Fruit fly (Drosophila melanogaster) whole organism, embryonic: Measurements from ENCODE around the gene CG15382.

Experiments
- Adf1 ChIP-seq: fragments of 200-800 bp; sonication (Bioruptor generic); IDR thresholded peaks from 2 replicates; pipeline ENCODE4 v1.3.6; 2022; ENCODE audit warnings: missing biosample characterization, missing genetic modification characterization
- Aef1 ChIP-seq: fragments of 200-800 bp; sonication (Bioruptor generic); IDR thresholded peaks from 3 replicates; pipeline ENCODE4 v1.3.6; 2022; ENCODE audit warnings: missing biosample characterization, missing genetic modification characterization
- Blimp-1 ChIP-seq: fragments of 200-800 bp; sonication (Bioruptor generic); optimal IDR thresholded peaks from 3 replicates; lab custom pipeline; 2018; ENCODE audit warnings: missing biosample characterization, missing genetic modification characterization, mild to moderate bottlenecking, moderate library complexity, missing genetic modification reagents
- CG10209 ChIP-seq: fragments of 200-800 bp; sonication (Bioruptor generic); optimal IDR thresholded peaks from 3 replicates; lab custom pipeline; 2017; ENCODE audit warnings: missing biosample characterization, mild to moderate bottlenecking, missing genetic modification characterization, missing genetic modification reagents
- CG1024 ChIP-seq: fragments of 200-800 bp; sonication (Bioruptor generic); IDR thresholded peaks from 2 replicates; pipeline ENCODE4 v1.3.6; 2022; ENCODE audit warnings: missing biosample characterization, missing genetic modification characterization
- CG10366 ChIP-seq: fragments of 200-800 bp; sonication (Bioruptor generic); IDR thresholded peaks from 2 replicates; pipeline ENCODE4 v1.3.6; 2022; ENCODE audit warnings: missing biosample characterization, missing genetic modification characterization
- CG11696 ChIP-seq: fragments of 200-800 bp; sonication (Bioruptor generic); IDR thresholded peaks from 2 replicates; pipeline ENCODE4 v1.3.6; 2022; ENCODE audit warnings: missing biosample characterization, missing genetic modification characterization
- CG12219 ChIP-seq: fragments of 200-800 bp; sonication (Bioruptor generic); optimal IDR thresholded peaks from 3 replicates; lab custom pipeline; 2018; ENCODE audit warnings: missing biosample characterization, mild to moderate bottlenecking, missing genetic modification characterization
- CG12391 ChIP-seq: fragments of 200-800 bp; sonication (Bioruptor generic); optimal IDR thresholded peaks from 3 replicates; lab custom pipeline; 2018; ENCODE audit warnings: missing biosample characterization, mild to moderate bottlenecking, missing genetic modification characterization, moderate library complexity
- CG12744 ChIP-seq: fragments of 200-800 bp; sonication (Bioruptor generic); optimal IDR thresholded peaks from 2 replicates; lab custom pipeline; 2016; ENCODE audit warnings: missing biosample characterization, missing genetic modification characterization
- CG12769 ChIP-seq: fragments of 200-800 bp; sonication (Bioruptor generic); optimal IDR thresholded peaks from 2 replicates; lab custom pipeline; 2019; ENCODE audit warnings: missing biosample characterization, mild to moderate bottlenecking, missing genetic modification characterization, moderate library complexity
- CG15479 ChIP-seq: fragments of 200-800 bp; sonication (Bioruptor generic); optimal IDR thresholded peaks from 3 replicates; lab custom pipeline; 2019; ENCODE audit warnings: missing biosample characterization, mild to moderate bottlenecking, missing genetic modification characterization, moderate library complexity
- CG1603 ChIP-seq: fragments of 200-800 bp; sonication (Bioruptor generic); optimal IDR thresholded peaks from 2 replicates; lab custom pipeline; 2019; ENCODE audit warnings: missing biosample characterization, mild to moderate bottlenecking, missing genetic modification characterization, moderate library complexity
- CG16815 ChIP-seq: fragments of 200-800 bp; sonication (Bioruptor generic); optimal IDR thresholded peaks from 3 replicates; lab custom pipeline; 2017; ENCODE audit warnings: missing biosample characterization, mild to moderate bottlenecking, missing genetic modification characterization
- CG16863 ChIP-seq: fragments of 200-800 bp; sonication (Bioruptor generic); optimal IDR thresholded peaks from 3 replicates; lab custom pipeline; 2016; ENCODE audit warnings: missing biosample characterization, missing genetic modification characterization
- CG17186 ChIP-seq: fragments of 200-800 bp; sonication (Bioruptor generic); optimal IDR thresholded peaks from 3 replicates; lab custom pipeline; 2017; ENCODE audit warnings: missing biosample characterization, missing genetic modification reagents, missing genetic modification characterization
- CG17361 ChIP-seq: fragments of 200-800 bp; sonication (Bioruptor generic); IDR thresholded peaks from 3 replicates; pipeline ENCODE4 v1.3.6; 2022; ENCODE audit warnings: missing biosample characterization, missing genetic modification characterization
- CG18619 ChIP-seq: fragments of 200-800 bp; sonication (Bioruptor generic); optimal IDR thresholded peaks from 3 replicates; lab custom pipeline; 2017; ENCODE audit warnings: missing biosample characterization, mild to moderate bottlenecking, missing genetic modification characterization
- CG18764 ChIP-seq: fragments of 200-800 bp; sonication (Bioruptor generic); optimal IDR thresholded peaks from 3 replicates; lab custom pipeline; 2016; ENCODE audit warnings: missing biosample characterization, missing genetic modification characterization
- CG2116 ChIP-seq: fragments of 200-800 bp; sonication (Bioruptor generic); optimal IDR thresholded peaks from 3 replicates; lab custom pipeline; 2018; ENCODE audit warnings: missing biosample characterization, mild to moderate bottlenecking, missing genetic modification characterization
- CG4820 ChIP-seq: fragments of 200-800 bp; sonication (Bioruptor generic); optimal IDR thresholded peaks from 3 replicates; lab custom pipeline; 2016; ENCODE audit warnings: missing biosample characterization, missing genetic modification characterization
- CG7987 ChIP-seq: fragments of 200-800 bp; sonication (Bioruptor generic); optimal IDR thresholded peaks from 2 replicates; lab custom pipeline; 2018; ENCODE audit warnings: missing biosample characterization, mild to moderate bottlenecking, missing genetic modification characterization, moderate library complexity
- CTCF ChIP-seq: fragments of 200-800 bp; sonication (Bioruptor generic); optimal IDR thresholded peaks from 2 replicates; lab custom pipeline; 2017; ENCODE audit warnings: missing biosample characterization, mild to moderate bottlenecking, missing genetic modification characterization, moderate library complexity
- D ChIP-seq, 2 experiments: fragments of 200-800 bp in 1 of 2; fragments of >200 bp in 1 of 2; sonication (Bioruptor generic) in 1 of 2; optimal IDR thresholded peaks; 2 replicates in 1 of 2; 3 replicates in 1 of 2; lab custom pipeline; 2017; ENCODE audit warnings: mild to moderate bottlenecking in 1 of 2, missing biosample characterization in 1 of 2, missing genetic modification characterization in 1 of 2, missing genetic modification reagents in 1 of 2
- Dfd ChIP-seq, 2 experiments: fragments of >200 bp; optimal IDR thresholded peaks; 2 replicates each; lab custom pipeline; 2017; ENCODE audit warnings: missing biosample characterization in 2 of 2, missing genetic modification characterization in 2 of 2
- Ets97D ChIP-seq: fragments of 200-800 bp; sonication (Bioruptor generic); optimal IDR thresholded peaks from 3 replicates; lab custom pipeline; 2016; ENCODE audit warnings: missing biosample characterization, missing genetic modification characterization
- HLHmδ ChIP-seq: fragments of 200-800 bp; sonication (Bioruptor generic); optimal IDR thresholded peaks from 2 replicates; lab custom pipeline; 2018; ENCODE audit warnings: missing biosample characterization, mild to moderate bottlenecking, missing genetic modification characterization, moderate library complexity
- HmgD ChIP-seq: fragments of 200-800 bp; sonication (Bioruptor generic); optimal IDR thresholded peaks from 3 replicates; lab custom pipeline; 2016; ENCODE audit warnings: missing biosample characterization, missing genetic modification characterization
- Hmx ChIP-seq: fragments of 200-800 bp; sonication (Bioruptor generic); optimal IDR thresholded peaks from 2 replicates; lab custom pipeline; 2016; ENCODE audit warnings: missing biosample characterization, missing genetic modification characterization
- MBD-R2 ChIP-seq: fragments of 200-800 bp; sonication (Bioruptor generic); IDR thresholded peaks from 2 replicates; pipeline ENCODE4 v1.3.6; 2022; ENCODE audit warnings: missing biosample characterization, missing genetic modification characterization
- MTF-1 ChIP-seq: fragments of 200-800 bp; sonication (Bioruptor generic); optimal IDR thresholded peaks from 2 replicates; lab custom pipeline; 2018; ENCODE audit warnings: missing biosample characterization, mild to moderate bottlenecking, missing genetic modification characterization, borderline replicate concordance
- Meics ChIP-seq: fragments of 200-800 bp; sonication (Bioruptor generic); optimal IDR thresholded peaks from 2 replicates; lab custom pipeline; 2017; ENCODE audit warnings: missing biosample characterization, mild to moderate bottlenecking, missing genetic modification characterization
- NfI ChIP-seq: fragments of 200-800 bp; sonication (Bioruptor generic); optimal IDR thresholded peaks from 3 replicates; lab custom pipeline; 2018; ENCODE audit warnings: missing biosample characterization, mild to moderate bottlenecking, missing genetic modification characterization, moderate library complexity
- Usf ChIP-seq: fragments of 200-800 bp; sonication (Bioruptor generic); optimal IDR thresholded peaks from 2 replicates; lab custom pipeline; 2017; ENCODE audit warnings: missing genotype, missing biosample characterization, missing genetic modification characterization
- abd-A ChIP-seq: fragments of 200-800 bp; sonication (Bioruptor generic); optimal IDR thresholded peaks from 3 replicates; lab custom pipeline; 2019; ENCODE audit warnings: missing biosample characterization, mild to moderate bottlenecking, missing genetic modification characterization, moderate library complexity
- az2 ChIP-seq: fragments of 200-800 bp; sonication (Bioruptor generic); optimal IDR thresholded peaks from 3 replicates; lab custom pipeline; 2016; ENCODE audit warnings: missing biosample characterization, missing genetic modification characterization
- bab2 ChIP-seq: fragments of 200-800 bp; sonication (Bioruptor generic); optimal IDR thresholded peaks from 2 replicates; lab custom pipeline; 2016; ENCODE audit warnings: missing biosample characterization, missing genetic modification characterization
- dati ChIP-seq: fragments of 200-800 bp; sonication (Bioruptor generic); IDR thresholded peaks from 2 replicates; pipeline ENCODE4 v1.3.6; 2022; ENCODE audit warnings: missing biosample characterization, missing genetic modification characterization
- emc ChIP-seq: fragments of 200-800 bp; sonication (Bioruptor generic); optimal IDR thresholded peaks from 2 replicates; lab custom pipeline; 2016; ENCODE audit warnings: missing biosample characterization, missing genetic modification characterization
- gfzf ChIP-seq: fragments of 200-800 bp; sonication (Bioruptor generic); optimal IDR thresholded peaks from 2 replicates; lab custom pipeline; 2016; ENCODE audit warnings: missing biosample characterization, mild to moderate bottlenecking, missing genetic modification characterization, moderate library complexity
- grn ChIP-seq: fragments of 200-800 bp; sonication (Bioruptor generic); optimal IDR thresholded peaks from 3 replicates; lab custom pipeline; 2017; ENCODE audit warnings: missing biosample characterization, missing genetic modification characterization
- hbn ChIP-seq: fragments of 200-800 bp; sonication (Bioruptor generic); IDR thresholded peaks from 2 replicates; pipeline ENCODE4 v1.3.6; 2022; ENCODE audit warnings: missing biosample characterization, missing genetic modification characterization; ENCODE audit not compliant: partially characterized antibody
- pb ChIP-seq: fragments of 200-800 bp; sonication (Bioruptor generic); optimal IDR thresholded peaks from 3 replicates; lab custom pipeline; 2016; ENCODE audit warnings: missing biosample characterization, missing genetic modification characterization
- sens ChIP-seq: fragments of 200-800 bp; sonication (Bioruptor generic); peaks from one replicate; lab custom pipeline; 2016; ENCODE audit warnings: missing biosample characterization, missing genetic modification characterization
- sima ChIP-seq: fragments of 200-800 bp; sonication (Bioruptor generic); optimal IDR thresholded peaks from 2 replicates; lab custom pipeline; 2016; ENCODE audit warnings: missing biosample characterization, missing genetic modification characterization
- slbo ChIP-seq: fragments of 200-800 bp; sonication (Bioruptor generic); IDR thresholded peaks from 2 replicates; pipeline ENCODE4 v1.3.6; 2022; ENCODE audit warnings: missing biosample characterization, missing genetic modification characterization
- unc-4 ChIP-seq: fragments of 200-800 bp; sonication (Bioruptor generic); IDR thresholded peaks from 2 replicates; pipeline ENCODE4 v1.3.6; 2022; ENCODE audit warnings: missing biosample characterization, missing genetic modification characterization; ENCODE audit not compliant: partially characterized antibody
- yki ChIP-seq: fragments of >200 bp; optimal IDR thresholded peaks from 3 replicates; lab custom pipeline; 2018
- zfh2 ChIP-seq: fragments of 200-800 bp; sonication (Bioruptor generic); optimal IDR thresholded peaks from 2 replicates; lab custom pipeline; 2016; ENCODE audit warnings: missing biosample characterization, missing genetic modification characterization

CG15382 gene

dm6 chr2L:2130157-2130987 lies 25.2 kb upstream of the CG15382 start, which contains the start of gene Glyp (continued):
- TF ChIP-seq HLHmδ (GFP tag; lab: Kevin White, UChicago), result peak; percentile 54
- peak; percentile 74 for TF ChIP-seq CG11696 (GFP tag; lab: Robert Waterston, UW)
- TF ChIP-seq slbo (GFP tag; lab: Robert Waterston, UW), result peak; percentile 97
- peak; percentile 94 for TF ChIP-seq CG10366 (GFP tag; lab: Robert Waterston, UW)
- TF ChIP-seq MBD-R2 (GFP tag; lab: Robert Waterston, UW), result peak; percentile 91
- peak; percentile 89 for TF ChIP-seq Aef1
- peak; percentile 66 for TF ChIP-seq CG17186 (GFP tag; lab: Kevin White, UChicago)
- no peak for TF ChIP-seq sima (GFP tag; lab: Kevin White, UChicago)
- TF ChIP-seq CG2116, result peak; percentile 84
- peak; percentile 97 for TF ChIP-seq NfI (GFP tag; lab: Kevin White, UChicago)
- TF ChIP-seq CTCF (GFP tag; lab: Kevin White, UChicago), result peak; percentile 97
- TF ChIP-seq CG7987 (GFP tag; lab: Kevin White, UChicago), result peak; percentile 59
- TF ChIP-seq yki, result peak; percentile 90
- peak; percentile 54 for TF ChIP-seq CG1603 (tag; lab: Kevin White, UChicago)
- peak; percentile 98 for TF ChIP-seq CG18619 (GFP tag; lab: Kevin White, UChicago)
- peak; percentile 90 for TF ChIP-seq grn (GFP tag; lab: Kevin White, UChicago)
- TF ChIP-seq pb (GFP tag; lab: Kevin White, UChicago), result peak; percentile 56
- TF ChIP-seq MTF-1 (GFP tag; lab: Kevin White, UChicago), result peak; percentile 88
- no peak for TF ChIP-seq CG12744 (GFP tag; lab: Kevin White, UChicago)
- TF ChIP-seq Ets97D (GFP tag; lab: Kevin White, UChicago), result peak; percentile 87
- peak; percentile 92 for TF ChIP-seq CG12219
- 0 out of 2 replicates have a peak, but pooled peaks have one; percentile 49 for TF ChIP-seq dati
- peak; percentile 69 for TF ChIP-seq Hmx
- TF ChIP-seq CG15479 (GFP tag; lab: Kevin White, UChicago), result peak; percentile 68
- TF ChIP-seq emc (GFP tag; lab: Kevin White, UChicago), result peak; percentile 53
- TF ChIP-seq CG1024 (GFP tag; lab: Robert Waterston, UW), result peak; percentile 63
- no peak; the same call in 1 of the 2 replicates for TF ChIP-seq hbn (GFP tag; lab: Robert Waterston, UW)
- peak; percentile 98 for TF ChIP-seq CG10209 (GFP tag; lab: Kevin White, UChicago)
- peak; percentile 98 for TF ChIP-seq CG17361 (GFP tag; lab: Robert Waterston, UW)
- peak; percentile 89 for TF ChIP-seq CG12769 (tag; lab: Kevin White, UChicago)
- TF ChIP-seq Adf1 (GFP tag; lab: Robert Waterston, UW), result peak; percentile 83
- TF ChIP-seq CG16815, result peak; percentile 92
- peak; percentile 91 for TF ChIP-seq zfh2
- TF ChIP-seq unc-4 (GFP tag; lab: Robert Waterston, UW), result peak; percentile 22; the same call in 1 of the 2 replicates
- peak; percentile 92 for TF ChIP-seq CG18764
- no peak for TF ChIP-seq HmgD (GFP tag; lab: Kevin White, UChicago)
- no peak for TF ChIP-seq D (optimal IDR thresholded peaks at IDR 0.05; lab: Kevin White, UChicago)
- peak; percentile 95 for TF ChIP-seq D (GFP tag; optimal IDR thresholded peaks at IDR 0.05; lab: Kevin White, UChicago)
- TF ChIP-seq sens, result peak; percentile 93
- TF ChIP-seq az2 (GFP tag; lab: Kevin White, UChicago), result peak; percentile 96
- TF ChIP-seq abd-A, result peak; percentile 87
- no peak for TF ChIP-seq gfzf (GFP tag; lab: Kevin White, UChicago)
- TF ChIP-seq CG16863 (GFP tag; lab: Kevin White, UChicago), result peak; percentile 62
- TF ChIP-seq Meics (GFP tag; lab: Kevin White, UChicago), result peak; percentile 99
- TF ChIP-seq bab2 (GFP tag; lab: Kevin White, UChicago), result peak; percentile 73
- TF ChIP-seq CG12391, result peak; percentile 98
- TF ChIP-seq Usf (GFP tag; lab: Kevin White, UChicago), result peak; percentile 93
- peak; percentile 95 for TF ChIP-seq Blimp-1 (GFP tag; lab: Kevin White, UChicago)
- TF ChIP-seq CG4820 (GFP tag; lab: Kevin White, UChicago), result peak; percentile 93
- TF ChIP-seq Dfd (GFP tag; optimal IDR thresholded peaks at IDR 0.05; lab: Kevin White, UChicago), result no peak
